Worm (Caenorhabditis elegans): ENCODE measurements around the gene C29F7.10.

The C29F7.10 gene

DNA sequence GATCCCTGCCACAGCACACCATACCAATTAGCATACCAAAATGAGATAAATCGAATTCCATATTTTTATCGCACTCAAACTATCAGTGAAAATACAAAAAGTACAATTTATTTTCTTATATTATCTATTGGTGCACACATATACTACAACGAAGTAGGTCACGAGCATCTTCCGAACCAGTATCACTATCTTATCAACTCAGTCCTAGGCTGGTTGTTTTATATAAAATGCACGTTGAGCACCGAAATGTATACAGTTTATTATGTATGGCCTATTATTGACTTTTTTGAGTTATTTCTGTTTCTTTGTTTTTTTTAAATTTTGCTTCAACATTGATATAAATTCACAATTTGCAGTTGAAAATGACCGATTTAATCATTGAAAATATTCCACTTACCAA is 15.6 kb downstream of the C29F7.10 start, which contains the start of gene C29F7.2 (continued):
- TF ChIP-seq lir-3 (tag; optimal IDR thresholded peaks at IDR 0.05) (no peak), lin-15B (tag; optimal IDR thresholded peaks at IDR 0.05) (no peak), ceh-44 (GFP tag; IDR thresholded peaks at IDR 0.05) (no peak), tra-1 (GFP tag; IDR thresholded peaks at IDR 0.05) (no peak), aha-1 (tag) (no peak), lin-1 (GFP tag; IDR thresholded peaks at IDR 0.05) (no peak), madf-5 (GFP tag; IDR thresholded peaks at IDR 0.05) (no peak), F49E8.2 (tag; optimal IDR thresholded peaks at IDR 0.05; ENCODE audit: borderline replicate concordance) (no peak), sdz-12 (GFP tag; optimal IDR thresholded peaks at IDR 0.05) (no peak), mxl-2 (GFP tag; conservative IDR thresholded peaks at IDR 0.05) (no peak), nhr-11 (tag; optimal IDR thresholded peaks at IDR 0.05) (no peak), nhr-48 (tag; optimal IDR thresholded peaks at IDR 0.05) (peak; percentile 31), ces-1 (GFP tag; optimal IDR thresholded peaks at IDR 0.05) (no peak), attf-4 (tag; optimal IDR thresholded peaks at IDR 0.05) (no peak), snpc-1.2 (GFP tag; IDR thresholded peaks at IDR 0.05) (no peak), lin-13 (GFP tag; optimal IDR thresholded peaks at IDR 0.05) (no peak), mdt-29 (GFP tag; IDR thresholded peaks at IDR 0.05) (no peak), zag-1 (tag; optimal IDR thresholded peaks at IDR 0.05) (no peak), nhr-237 (tag; optimal IDR thresholded peaks at IDR 0.05) (no peak), ZK546.5 (tag; optimal IDR thresholded peaks at IDR 0.05) (no peak), nhr-76 (tag; optimal IDR thresholded peaks at IDR 0.05) (no peak), F26F4.8 (GFP tag; conservative IDR thresholded peaks at IDR 0.05) (no peak), pqm-1 (tag; optimal IDR thresholded peaks at IDR 0.05) (peak; percentile 47), madf-9 (GFP tag; conservative IDR thresholded peaks at IDR 0.05) (no peak), snpc-4 (tag; optimal IDR thresholded peaks at IDR 0.05) (no peak), dmd-6 (GFP tag; IDR thresholded peaks at IDR 0.05) (peak; percentile 48; the same call in 1 of the 2 replicates), mdl-1 (tag; optimal IDR thresholded peaks at IDR 0.05) (no peak), nhr-28 (tag; optimal IDR thresholded peaks at IDR 0.05) (peak; percentile 97), F37D6.2 (tag; optimal IDR thresholded peaks at IDR 0.05) (no peak), D1046.2 (GFP tag; IDR thresholded peaks at IDR 0.05) (no peak), ceh-28 (tag; optimal IDR thresholded peaks at IDR 0.05) (no peak), T20F7.1 (GFP tag; optimal IDR thresholded peaks at IDR 0.05) (no peak), Y48G9A.11 (GFP tag; IDR thresholded peaks at IDR 0.05) (no peak), nhr-10 (tag; optimal IDR thresholded peaks at IDR 0.05) (no peak), ama-1 (optimal IDR thresholded peaks at IDR 0.05) (no peak), php-3 (GFP tag; IDR thresholded peaks at IDR 0.05) (0 out of 2 replicates have a peak, but pooled peaks have one; percentile 33), lin-29 (GFP tag; IDR thresholded peaks at IDR 0.05) (no peak), hif-1 (tag; optimal IDR thresholded peaks at IDR 0.05) (peak in 1 of 2 experiments; percentile 28), skn-1 (tag; optimal IDR thresholded peaks at IDR 0.05) (no peak), dve-1 (tag; optimal IDR thresholded peaks at IDR 0.05; ENCODE audit: insufficient read depth) (peak; percentile 84), nhr-41 (GFP tag; IDR thresholded peaks at IDR 0.05) (no peak), lin-39 (tag; optimal IDR thresholded peaks at IDR 0.05) (no peak), mep-1 (tag; optimal IDR thresholded peaks at IDR 0.05) (peak; percentile 27), ceh-32 (tag; optimal IDR thresholded peaks at IDR 0.05; ENCODE audit: poor library complexity) (no peak), ctbp-1 (GFP tag; IDR thresholded peaks at IDR 0.05) (no peak), rbr-2 (tag; optimal IDR thresholded peaks at IDR 0.05) (no peak), T26A8.4 (GFP tag; IDR thresholded peaks at IDR 0.05) (no peak), zip-11 (GFP tag; IDR thresholded peaks at IDR 0.05) (no peak), ceh-82 (tag; optimal IDR thresholded peaks at IDR 0.05) (no peak), nhr-102 (tag; optimal IDR thresholded peaks at IDR 0.05) (peak; percentile 1), mes-2 (tag; optimal IDR thresholded peaks at IDR 0.05; ENCODE audit: poor library complexity, severe bottlenecking) (no peak), unc-39 (tag; optimal IDR thresholded peaks at IDR 0.05) (no peak), ztf-11 (tag; optimal IDR thresholded peaks at IDR 0.05) (no peak)
